Worm (Caenorhabditis elegans) whole organism, young adult: Measurements from ENCODE around the gene mrps-10.

Experiments used
- B0019.2 ChIP-seq: fragments of 200-800 bp; sonication (Bioruptor generic); conservative IDR thresholded peaks from 2 replicates; pipeline ENCODE4 v1.3.6; 2022; ENCODE audit warnings: missing genetic modification reagents, missing genetic modification characterization, missing compliant biosample characterization
- B0261.1 ChIP-seq: sonication (generic microtip); optimal IDR thresholded peaks from 2 replicates; lab custom pipeline; 2016; ENCODE audit warnings: mild to moderate bottlenecking, missing genetic modification characterization, moderate library complexity, missing compliant biosample characterization
- C06A6.2 ChIP-seq: fragments of 200-800 bp; sonication (Bioruptor generic); conservative IDR thresholded peaks from 2 replicates; pipeline ENCODE4 v1.3.6; 2022; ENCODE audit warnings: missing genetic modification characterization, missing compliant biosample characterization
- C17E4.6 ChIP-seq: fragments of 200-800 bp; sonication (Bioruptor generic); IDR thresholded peaks from 2 replicates; pipeline ENCODE4 v1.3.6; 2022; ENCODE audit warnings: missing genetic modification reagents, missing genetic modification characterization, missing compliant biosample characterization
- F10E7.11 ChIP-seq: sonication (generic microtip); optimal IDR thresholded peaks from 2 replicates; lab custom pipeline; 2017; ENCODE audit warnings: mild to moderate bottlenecking, missing genetic modification characterization, moderate library complexity, missing compliant biosample characterization
- F23B12.7 ChIP-seq: sonication (generic microtip); optimal IDR thresholded peaks from 2 replicates; lab custom pipeline; 2017; ENCODE audit warnings: missing genetic modification characterization, mild to moderate bottlenecking, missing compliant biosample characterization, antibody characterized with exemption, moderate library complexity; ENCODE audit not compliant: insufficient read depth
- F37B4.10 ChIP-seq: fragments of 200-800 bp; sonication (Bioruptor generic); IDR thresholded peaks from 2 replicates; pipeline ENCODE4 v1.3.6; 2022; ENCODE audit warnings: missing genetic modification characterization, missing compliant biosample characterization
- K12H6.12 ChIP-seq: fragments of 200-800 bp; sonication (Bioruptor generic); optimal IDR thresholded peaks from 2 replicates; lab custom pipeline; 2018; ENCODE audit warnings: mild to moderate bottlenecking, missing genetic modification characterization, missing compliant biosample characterization
- T07F8.4 ChIP-seq: sonication (generic microtip); optimal IDR thresholded peaks from 2 replicates; lab custom pipeline; 2016; ENCODE audit warnings: mild to moderate bottlenecking, missing genetic modification characterization, moderate library complexity, missing compliant biosample characterization
- Y53F4B.3 ChIP-seq: fragments of 200-800 bp; sonication (Bioruptor generic); IDR thresholded peaks from 2 replicates; pipeline ENCODE4 v1.3.6; 2022; ENCODE audit warnings: missing genetic modification reagents, missing genetic modification characterization, missing compliant biosample characterization
- Y53G8AR.9 ChIP-seq: fragments of 200-800 bp; sonication (Bioruptor generic); conservative IDR thresholded peaks from 2 replicates; pipeline ENCODE4 v1.3.6; 2022; ENCODE audit warnings: missing genetic modification reagents, missing genetic modification characterization, missing compliant biosample characterization
- Y56A3A.18 ChIP-seq: fragments of 200-800 bp; sonication (Bioruptor generic); IDR thresholded peaks from 2 replicates; pipeline ENCODE4 v1.3.6; 2022; ENCODE audit warnings: missing genetic modification reagents, missing genetic modification characterization, missing compliant biosample characterization
- athp-1 ChIP-seq: sonication (generic microtip); optimal IDR thresholded peaks from 2 replicates; lab custom pipeline; 2017; ENCODE audit warnings: mild to moderate bottlenecking, missing genetic modification characterization, missing compliant biosample characterization
- attf-3 ChIP-seq: fragments of 200-800 bp; sonication (Bioruptor generic); conservative IDR thresholded peaks from 2 replicates; pipeline ENCODE4 v1.3.6; 2022; ENCODE audit warnings: missing genetic modification reagents, missing genetic modification characterization, missing compliant biosample characterization
- attf-5 ChIP-seq: fragments of 200-800 bp; sonication (Bioruptor generic); optimal IDR thresholded peaks from 2 replicates; lab custom pipeline; 2018; ENCODE audit warnings: mild to moderate bottlenecking, missing genetic modification characterization, missing compliant biosample characterization
- bed-2 ChIP-seq: fragments of 200-800 bp; sonication (Bioruptor generic); IDR thresholded peaks from 2 replicates; pipeline ENCODE4 v1.3.6; 2022; ENCODE audit warnings: missing genetic modification reagents, missing genetic modification characterization, missing compliant biosample characterization
- ccch-3 ChIP-seq: fragments of 200-800 bp; sonication (Bioruptor generic); optimal IDR thresholded peaks from 2 replicates; lab custom pipeline; 2018; ENCODE audit warnings: mild to moderate bottlenecking, missing genetic modification characterization, missing compliant biosample characterization
- cebp-1 ChIP-seq, 2 experiments: fragments of 200-800 bp in 1 of 2; sonication (Bioruptor generic) in 1 of 2; sonication (generic microtip) in 1 of 2; IDR thresholded peaks in 1 of 2; optimal IDR thresholded peaks in 1 of 2; 2 replicates each; pipeline versions ENCODE4 v1.3.6 to Lab custom; 2017 to 2022; ENCODE audit warnings: missing compliant biosample characterization in 2 of 2, missing genetic modification characterization in 2 of 2, mild to moderate bottlenecking in 1 of 2, missing genetic modification reagents in 1 of 2, moderate library complexity in 1 of 2
- ceh-100 ChIP-seq: fragments of 200-800 bp; sonication (Bioruptor generic); IDR thresholded peaks from 2 replicates; pipeline ENCODE4 v1.3.6; 2022; ENCODE audit warnings: missing genetic modification reagents, missing genetic modification characterization, missing compliant biosample characterization
- ceh-58 ChIP-seq: fragments of 200-800 bp; sonication (Bioruptor generic); IDR thresholded peaks from 2 replicates; pipeline ENCODE4 v1.3.6; 2022; ENCODE audit warnings: missing genetic modification characterization, missing compliant biosample characterization
- ceh-79 ChIP-seq: sonication (generic microtip); optimal IDR thresholded peaks from 2 replicates; lab custom pipeline; 2017; ENCODE audit warnings: mild to moderate bottlenecking, missing genetic modification characterization, missing compliant biosample characterization
- die-1 ChIP-seq: sonication (generic microtip); optimal IDR thresholded peaks from 2 replicates; lab custom pipeline; 2016; ENCODE audit warnings: missing genotype, mild to moderate bottlenecking, missing genetic modification characterization, missing compliant biosample characterization
- dox-1 ChIP-seq: fragments of 200-800 bp; sonication (Bioruptor generic); IDR thresholded peaks from 2 replicates; pipeline ENCODE4 v1.3.6; 2022; ENCODE audit warnings: missing genetic modification reagents, missing genetic modification characterization, missing compliant biosample characterization
- egl-44 ChIP-seq: fragments of 200-800 bp; sonication (Bioruptor generic); IDR thresholded peaks from 2 replicates; pipeline ENCODE4 v1.3.6; 2022; ENCODE audit warnings: missing genetic modification reagents, missing genetic modification characterization, missing compliant biosample characterization
- egrh-3 ChIP-seq: fragments of 200-800 bp; sonication (Bioruptor generic); IDR thresholded peaks from 2 replicates; pipeline ENCODE4 v1.3.6; 2022; ENCODE audit warnings: missing genetic modification reagents, missing genetic modification characterization, missing compliant biosample characterization
- ekl-4 ChIP-seq: fragments of 200-800 bp; sonication (Bioruptor generic); IDR thresholded peaks from 2 replicates; pipeline ENCODE4 v1.3.6; 2022; ENCODE audit warnings: missing genetic modification reagents, missing genetic modification characterization, missing compliant biosample characterization
- ets-4 ChIP-seq: fragments of 200-800 bp; sonication (Bioruptor generic); optimal IDR thresholded peaks from 2 replicates; lab custom pipeline; 2018; ENCODE audit warnings: mild to moderate bottlenecking, missing genetic modification characterization, missing compliant biosample characterization
- gei-17 ChIP-seq: fragments of 200-800 bp; sonication (Bioruptor generic); optimal IDR thresholded peaks from 2 replicates; lab custom pipeline; 2018; ENCODE audit warnings: mild to moderate bottlenecking, missing genetic modification characterization, missing compliant biosample characterization
- hsf-1 ChIP-seq: fragments of 200-800 bp; sonication (Bioruptor generic); IDR thresholded peaks from 2 replicates; pipeline ENCODE4 v1.3.6; 2022; ENCODE audit warnings: missing genetic modification reagents, missing genetic modification characterization, missing compliant biosample characterization
- lag-1 ChIP-seq: fragments of 200-800 bp; sonication (Bioruptor generic); IDR thresholded peaks from 2 replicates; pipeline ENCODE4 v1.3.6; 2022; ENCODE audit warnings: missing genetic modification reagents, missing genetic modification characterization, missing compliant biosample characterization
- let-607 ChIP-seq, 2 experiments: fragments of 200-800 bp in 1 of 2; sonication (Bioruptor generic) in 1 of 2; sonication (generic microtip) in 1 of 2; optimal IDR thresholded peaks; 2 replicates each; lab custom pipeline; 2016 to 2018; ENCODE audit warnings: mild to moderate bottlenecking in 2 of 2, missing compliant biosample characterization in 2 of 2, missing genetic modification characterization in 2 of 2, moderate library complexity in 2 of 2, missing genotype in 1 of 2
- lin-26 ChIP-seq: fragments of 200-800 bp; sonication (Bioruptor generic); IDR thresholded peaks from 2 replicates; pipeline ENCODE4 v1.3.6; 2022; ENCODE audit warnings: missing genetic modification reagents, missing genetic modification characterization, missing compliant biosample characterization
- lin-54 ChIP-seq: fragments of 200-800 bp; sonication (Bioruptor generic); optimal IDR thresholded peaks from 2 replicates; lab custom pipeline; 2018; ENCODE audit warnings: mild to moderate bottlenecking, missing genetic modification characterization, missing compliant biosample characterization
- lir-1 ChIP-seq: fragments of 200-800 bp; sonication (Bioruptor generic); conservative IDR thresholded peaks from 2 replicates; pipeline ENCODE4 v1.3.6; 2022; ENCODE audit warnings: missing genetic modification reagents, missing genetic modification characterization, missing compliant biosample characterization
- madf-10 ChIP-seq: sonication (generic microtip); optimal IDR thresholded peaks from 2 replicates; lab custom pipeline; 2016; ENCODE audit warnings: mild to moderate bottlenecking, missing genetic modification characterization, missing compliant biosample characterization
- madf-6 ChIP-seq: fragments of 200-800 bp; sonication (Bioruptor generic); IDR thresholded peaks from 2 replicates; pipeline ENCODE4 v1.3.6; 2022; ENCODE audit warnings: missing genetic modification reagents, missing genetic modification characterization, missing compliant biosample characterization
- mxl-1 ChIP-seq: sonication (generic microtip); optimal IDR thresholded peaks from 2 replicates; lab custom pipeline; 2016; ENCODE audit warnings: missing genetic modification characterization, missing compliant biosample characterization
- nfya-1 ChIP-seq: sonication (generic microtip); optimal IDR thresholded peaks from 2 replicates; lab custom pipeline; 2017; ENCODE audit warnings: antibody characterized with exemption, missing compliant biosample characterization, missing genetic modification characterization, borderline replicate concordance; ENCODE audit not compliant: insufficient read depth
- rec-8 ChIP-seq, 2 experiments: sonication (generic microtip); optimal IDR thresholded peaks; 2 replicates each; lab custom pipeline; 2016; ENCODE audit warnings: mild to moderate bottlenecking in 2 of 2, missing genetic modification characterization in 2 of 2, missing genetic modification reagents in 2 of 2, missing genotype in 2 of 2, missing biosample characterization in 1 of 2, missing compliant biosample characterization in 1 of 2, moderate library complexity in 1 of 2
- repo-1 ChIP-seq: sonication (generic microtip); optimal IDR thresholded peaks from 2 replicates; lab custom pipeline; 2017; ENCODE audit warnings: mild to moderate bottlenecking, missing genetic modification characterization, missing compliant biosample characterization
- rpc-1 ChIP-seq, 2 experiments: fragments of 150-350 bp in 1 of 2; sonication (generic microtip) in 1 of 2; optimal IDR thresholded peaks; 2 replicates each; lab custom pipeline; 2014 to 2018; ENCODE audit warnings: missing biosample characterization in 1 of 2, missing genetic modification characterization in 1 of 2, missing genetic modification reagents in 1 of 2, missing genotype in 1 of 2
- snpc-4 ChIP-seq, 5 experiments: fragments of 150-350 bp in 1 of 5; sonication (generic microtip) in 4 of 5; optimal IDR thresholded peaks; 2 replicates each; lab custom pipeline; 2014 to 2018; ENCODE audit warnings: missing genetic modification characterization in 5 of 5, missing biosample characterization in 3 of 5, antibody characterized with exemption in 2 of 5, mild to moderate bottlenecking in 2 of 5, missing compliant biosample characterization in 2 of 5, missing genotype in 2 of 5, moderate library complexity in 2 of 5, missing genetic modification reagents in 1 of 5
- xnd-1 ChIP-seq: sonication (generic microtip); optimal IDR thresholded peaks from 2 replicates; lab custom pipeline; 2016; ENCODE audit warnings: missing genotype, missing genetic modification reagents, missing genetic modification characterization, missing compliant biosample characterization
- zfh-2 ChIP-seq: fragments of 200-800 bp; sonication (Bioruptor generic); conservative IDR thresholded peaks from 2 replicates; pipeline ENCODE4 v1.3.6; 2022; ENCODE audit warnings: missing genetic modification reagents, missing genetic modification characterization, missing compliant biosample characterization
- zim-3 ChIP-seq: sonication (generic microtip); optimal IDR thresholded peaks from 2 replicates; lab custom pipeline; 2017; ENCODE audit warnings: mild to moderate bottlenecking, missing genetic modification characterization, moderate library complexity, missing compliant biosample characterization

Gene mrps-10

DNA sequence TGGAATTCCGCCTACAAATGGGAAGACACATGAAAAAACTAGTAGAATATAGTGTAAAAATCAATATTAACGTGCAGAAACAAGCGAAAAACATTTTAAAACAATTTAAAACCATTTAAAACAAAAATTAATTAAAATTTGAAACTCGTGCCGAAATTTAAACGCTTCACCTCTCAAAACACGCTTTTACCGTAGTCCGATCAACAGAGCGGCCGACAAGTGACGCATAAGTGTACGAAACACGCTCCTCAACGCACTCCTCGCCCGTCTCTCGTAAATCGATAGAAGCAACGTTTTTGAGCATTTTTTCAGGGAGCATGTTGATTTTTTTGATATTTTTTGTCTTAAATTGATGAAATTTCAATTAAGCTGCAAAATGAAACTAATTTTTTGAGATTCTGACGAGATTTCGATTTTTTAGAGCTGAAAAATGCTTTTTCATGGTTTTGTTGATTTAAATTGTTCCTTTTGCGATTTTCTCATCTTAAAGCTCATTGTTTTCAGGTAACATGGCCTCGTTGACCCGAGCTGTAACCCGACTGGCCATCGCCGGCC is 21.3 kb upstream of the mrps-10 start, which contains the start of gene cox-5A (continued):
- peak; percentile 88 for TF ChIP-seq ets-4 (GFP tag; lab: Kevin White, UChicago)
- TF ChIP-seq ceh-58 (GFP tag; lab: Robert Waterston, UW): peak; percentile 78; the same call in 1 of the 2 replicates
- peak; percentile 98 for TF ChIP-seq K12H6.12 (tag; lab: Kevin White, UChicago)
- no peak for TF ChIP-seq ccch-3 (GFP tag; lab: Kevin White, UChicago)
- TF ChIP-seq madf-10 (tag; lab: Kevin White, UChicago): peak; percentile 95
- peak; percentile 92 for TF ChIP-seq ceh-100
- peak; percentile 94 for TF ChIP-seq Y56A3A.18 (GFP tag; lab: Robert Waterston, UW)
- peak; percentile 26 for TF ChIP-seq B0261.1
- TF ChIP-seq athp-1: peak; percentile 98
- TF ChIP-seq ceh-79: peak; percentile 87
- TF ChIP-seq gei-17 (GFP tag; lab: Kevin White, UChicago): peak; percentile 92
- TF ChIP-seq zim-3 (tag; lab: Kevin White, UChicago): peak; percentile 81
- peak; percentile 99 for TF ChIP-seq attf-5 (GFP tag; lab: Kevin White, UChicago)
- peak; percentile 98 for TF ChIP-seq F23B12.7 (tag; lab: Kevin White, UChicago)
- peak; percentile 96 for TF ChIP-seq C17E4.6 (GFP tag; lab: Robert Waterston, UW)
- TF ChIP-seq egl-44 (GFP tag; lab: Robert Waterston, UW): peak; percentile 77
- peak; percentile 97 for TF ChIP-seq C06A6.2 (GFP tag; lab: Robert Waterston, UW)
- TF ChIP-seq dox-1 (GFP tag; lab: Robert Waterston, UW): peak; percentile 99
- TF ChIP-seq egrh-3 (GFP tag; lab: Robert Waterston, UW): peak; percentile 66; the same call in 1 of the 2 replicates
- TF ChIP-seq mxl-1 (tag; lab: Kevin White, UChicago): no peak
- peak; percentile 85 for TF ChIP-seq snpc-4 (GFP tag; optimal IDR thresholded peaks at IDR 0.05; lab: Kevin White, UChicago)
- TF ChIP-seq snpc-4 (tag; optimal IDR thresholded peaks at IDR 0.05; lab: Kevin White, UChicago): peak; percentile 91 to 94 (median 94)
- TF ChIP-seq rpc-1 (optimal IDR thresholded peaks at IDR 0.05; lab: Kevin White, UChicago): peak; percentile 38
- TF ChIP-seq rpc-1 (tag; optimal IDR thresholded peaks at IDR 0.05; lab: Kevin White, UChicago): no peak
- peak; percentile 75 for TF ChIP-seq cebp-1 (GFP tag; IDR thresholded peaks at IDR 0.05; lab: Robert Waterston, UW)
- peak; percentile 96 for TF ChIP-seq cebp-1 (tag; optimal IDR thresholded peaks at IDR 0.05; lab: Kevin White, UChicago)
- TF ChIP-seq let-607 (tag; optimal IDR thresholded peaks at IDR 0.05; lab: Kevin White, UChicago): peak; percentile 90 to 95
- TF ChIP-seq Y53G8AR.9 (GFP tag; lab: Robert Waterston, UW): peak; percentile 100
- TF ChIP-seq lag-1 (GFP tag; lab: Robert Waterston, UW): peak; percentile 76; the same call in 1 of the 2 replicates
- TF ChIP-seq madf-6: peak; percentile 97
- TF ChIP-seq zfh-2 (GFP tag; lab: Robert Waterston, UW): peak; percentile 90
- peak; percentile 75 for TF ChIP-seq xnd-1
- peak; percentile 79 for TF ChIP-seq bed-2
- TF ChIP-seq T07F8.4 (tag; lab: Kevin White, UChicago): peak; percentile 62
- TF ChIP-seq lin-26: peak; percentile 72; the same call in 1 of the 2 replicates
- TF ChIP-seq rec-8 (tag; optimal IDR thresholded peaks at IDR 0.05; lab: Kevin White, UChicago): peak in 1 of 2 experiments; percentile 35
- TF ChIP-seq die-1: peak; percentile 62
- TF ChIP-seq ekl-4: peak; percentile 99
- TF ChIP-seq nfya-1 (tag; lab: Kevin White, UChicago): no peak
- peak; percentile 99 for TF ChIP-seq repo-1 (tag; lab: Kevin White, UChicago)
- peak; percentile 86 for TF ChIP-seq hsf-1 (GFP tag; lab: Robert Waterston, UW)
- TF ChIP-seq F37B4.10 (GFP tag; lab: Robert Waterston, UW): peak; percentile 91; the same call in 1 of the 2 replicates
- peak; percentile 100 for TF ChIP-seq lin-54 (GFP tag; lab: Kevin White, UChicago)
- TF ChIP-seq F10E7.11 (tag; lab: Kevin White, UChicago): peak; percentile 90
- peak; percentile 83 for TF ChIP-seq attf-3 (GFP tag; lab: Robert Waterston, UW)
- peak; percentile 87 for TF ChIP-seq B0019.2 (GFP tag; lab: Robert Waterston, UW)
- peak; percentile 96 for TF ChIP-seq lir-1 (GFP tag; lab: Robert Waterston, UW)
- peak; percentile 47; the same call in 1 of the 2 replicates for TF ChIP-seq Y53F4B.3 (GFP tag; lab: Robert Waterston, UW)
